Fruit fly (Drosophila melanogaster) Kc167 (cell line): ENCODE results near the gene CG31862.

Experiments
- insv ChIP-seq: fragments of >200 bp; optimal IDR thresholded peaks from 3 replicates; lab custom pipeline; 2018; ENCODE audit warnings: missing external identifiers
- psq ChIP-seq: fragments of >200 bp; optimal IDR thresholded peaks from 2 replicates; lab custom pipeline; 2017; ENCODE audit warnings: missing external identifiers

dm6 chr2L:12365964-12366482, 27.4 kb downstream of the CG31862 start:
- peak; percentile 18 for TF ChIP-seq insv
- no peak for TF ChIP-seq psq (lab: Kevin White, UChicago)
